Worm (Caenorhabditis elegans) whole organism, late embryonic: Measurements from ENCODE around the gene hsp-12.2.
A peak's percentile ranks its signal among the peaks of the same experiment; 100 is the strongest.

Experiments used
- F13H6.1 ChIP-seq: sonication (generic microtip); optimal IDR thresholded peaks from 2 replicates; lab custom pipeline; 2016; ENCODE audit warnings: missing genetic modification characterization, missing compliant biosample characterization
- K09A11.1 ChIP-seq: sonication (generic microtip); optimal IDR thresholded peaks from 2 replicates; lab custom pipeline; 2017; ENCODE audit warnings: antibody characterized with exemption, mild to moderate bottlenecking, missing genetic modification characterization, missing compliant biosample characterization; ENCODE audit not compliant: insufficient read depth
- T23F11.4 ChIP-seq: fragments of 200-800 bp; sonication (Bioruptor generic); optimal IDR thresholded peaks from 2 replicates; lab custom pipeline; 2018; ENCODE audit warnings: mild to moderate bottlenecking, missing genetic modification characterization, missing compliant biosample characterization
- Y22D7AL.16 ChIP-seq: sonication (generic microtip); optimal IDR thresholded peaks from 2 replicates; lab custom pipeline; 2016; ENCODE audit warnings: missing genetic modification characterization, missing compliant biosample characterization
- ceh-14 ChIP-seq: sonication (generic microtip); optimal IDR thresholded peaks from 2 replicates; lab custom pipeline; 2016; ENCODE audit warnings: missing genotype, missing genetic modification characterization, missing compliant biosample characterization
- ceh-18 ChIP-seq: sonication (generic microtip); optimal IDR thresholded peaks from 2 replicates; lab custom pipeline; 2016; ENCODE audit warnings: missing genetic modification characterization, missing compliant biosample characterization
- ceh-2 ChIP-seq: sonication (generic microtip); optimal IDR thresholded peaks from 2 replicates; lab custom pipeline; 2016; ENCODE audit warnings: missing genotype, missing genetic modification characterization, missing compliant biosample characterization
- ceh-22 ChIP-seq: sonication (generic microtip); optimal IDR thresholded peaks from 2 replicates; lab custom pipeline; 2017; ENCODE audit warnings: missing biosample characterization, missing genetic modification characterization
- ceh-30 ChIP-seq: fragments of 150-350 bp; optimal IDR thresholded peaks from 2 replicates; lab custom pipeline; 2014; ENCODE audit warnings: missing biosample characterization, missing genetic modification characterization
- ceh-31 ChIP-seq: sonication (generic microtip); optimal IDR thresholded peaks from 2 replicates; lab custom pipeline; 2016; ENCODE audit warnings: missing genetic modification characterization, missing compliant biosample characterization
- ceh-34 ChIP-seq: sonication (generic microtip); optimal IDR thresholded peaks from 2 replicates; lab custom pipeline; 2016; ENCODE audit warnings: mild to moderate bottlenecking, missing genetic modification characterization, missing compliant biosample characterization
- ceh-45 ChIP-seq: fragments of 200-800 bp; sonication (Bioruptor generic); IDR thresholded peaks from 2 replicates; pipeline ENCODE4 v1.3.6; 2022; ENCODE audit warnings: missing genetic modification reagents, missing genetic modification characterization, missing compliant biosample characterization
- ceh-48 ChIP-seq: sonication (generic microtip); optimal IDR thresholded peaks from 2 replicates; lab custom pipeline; 2016; ENCODE audit warnings: missing genetic modification characterization, inconsistent platforms, missing compliant biosample characterization
- ceh-6 ChIP-seq: fragments of 200-800 bp; sonication (Bioruptor generic); optimal IDR thresholded peaks from 2 replicates; lab custom pipeline; 2018; ENCODE audit warnings: mild to moderate bottlenecking, missing genetic modification characterization, missing compliant biosample characterization
- che-1 ChIP-seq: sonication (generic microtip); optimal IDR thresholded peaks from 2 replicates; lab custom pipeline; 2016; ENCODE audit warnings: mild to moderate bottlenecking, missing genetic modification characterization, missing compliant biosample characterization
- dve-1 ChIP-seq: sonication (generic microtip); optimal IDR thresholded peaks from 2 replicates; lab custom pipeline; 2017; ENCODE audit warnings: antibody characterized with exemption, mild to moderate bottlenecking, missing genetic modification characterization, missing compliant biosample characterization
- elt-2 ChIP-seq: sonication (generic microtip); optimal IDR thresholded peaks from 2 replicates; lab custom pipeline; 2016; ENCODE audit warnings: missing genetic modification reagents, missing genetic modification characterization, missing compliant biosample characterization
- elt-4 ChIP-seq: sonication (generic microtip); optimal IDR thresholded peaks from 2 replicates; lab custom pipeline; 2016; ENCODE audit warnings: missing genetic modification characterization, missing compliant biosample characterization
- ets-4 ChIP-seq: sonication (generic microtip); optimal IDR thresholded peaks from 2 replicates; lab custom pipeline; 2016; ENCODE audit warnings: missing genetic modification characterization, missing compliant biosample characterization
- fax-1 ChIP-seq: sonication (generic microtip); optimal IDR thresholded peaks from 2 replicates; lab custom pipeline; 2016; ENCODE audit warnings: missing genotype, missing genetic modification characterization, missing compliant biosample characterization
- gmeb-2 ChIP-seq: sonication (generic microtip); optimal IDR thresholded peaks from 2 replicates; lab custom pipeline; 2016; ENCODE audit warnings: missing genetic modification characterization, inconsistent platforms, missing compliant biosample characterization
- hlh-30 ChIP-seq: sonication (generic microtip); optimal IDR thresholded peaks from 2 replicates; lab custom pipeline; 2017; ENCODE audit warnings: antibody characterized with exemption, missing genetic modification characterization, missing compliant biosample characterization; ENCODE audit not compliant: insufficient read depth
- hlh-6 ChIP-seq: sonication (generic microtip); optimal IDR thresholded peaks from 2 replicates; lab custom pipeline; 2016; ENCODE audit warnings: missing genotype, missing genetic modification characterization, missing compliant biosample characterization
- lim-6 ChIP-seq: sonication (generic microtip); optimal IDR thresholded peaks from 2 replicates; lab custom pipeline; 2016; ENCODE audit warnings: missing genetic modification characterization, missing compliant biosample characterization
- lin-11 ChIP-seq: fragments of 200-800 bp; sonication (Bioruptor generic); optimal IDR thresholded peaks from 2 replicates; lab custom pipeline; 2018; ENCODE audit warnings: mild to moderate bottlenecking, missing genetic modification characterization, missing compliant biosample characterization
- nfya-1 ChIP-seq: sonication (generic microtip); optimal IDR thresholded peaks from 2 replicates; lab custom pipeline; 2017; ENCODE audit warnings: missing genetic modification characterization, mild to moderate bottlenecking, missing compliant biosample characterization, antibody characterized with exemption, moderate library complexity
- nhr-11 ChIP-seq: fragments of 150-350 bp; optimal IDR thresholded peaks from 2 replicates; lab custom pipeline; 2014; ENCODE audit warnings: missing biosample characterization, missing genetic modification characterization
- nhr-232 ChIP-seq: sonication (generic microtip); optimal IDR thresholded peaks from 2 replicates; lab custom pipeline; 2016; ENCODE audit warnings: missing genetic modification characterization, missing compliant biosample characterization
- npax-4 ChIP-seq: sonication (generic microtip); optimal IDR thresholded peaks from 2 replicates; lab custom pipeline; 2016; ENCODE audit warnings: missing genetic modification characterization, missing compliant biosample characterization
- odd-2 ChIP-seq: sonication (generic microtip); optimal IDR thresholded peaks from 2 replicates; lab custom pipeline; 2017; ENCODE audit warnings: antibody characterized with exemption, mild to moderate bottlenecking, missing genetic modification characterization, missing compliant biosample characterization
- pat-9 ChIP-seq: fragments of 200-800 bp; sonication (Bioruptor generic); optimal IDR thresholded peaks from 2 replicates; lab custom pipeline; 2018; ENCODE audit warnings: mild to moderate bottlenecking, missing genetic modification characterization, moderate library complexity, missing compliant biosample characterization
- pax-1 ChIP-seq: fragments of 150-350 bp; optimal IDR thresholded peaks from 2 replicates; lab custom pipeline; 2014; ENCODE audit warnings: missing biosample characterization, missing genetic modification characterization
- pha-2 ChIP-seq: sonication (generic microtip); optimal IDR thresholded peaks from 2 replicates; lab custom pipeline; 2017; ENCODE audit warnings: mild to moderate bottlenecking, missing genetic modification characterization, missing compliant biosample characterization
- pros-1 ChIP-seq: fragments of 150-350 bp; optimal IDR thresholded peaks from 2 replicates; lab custom pipeline; 2014; ENCODE audit warnings: missing biosample characterization, missing genetic modification reagents, missing genetic modification characterization
- rnt-1 ChIP-seq: sonication (generic microtip); optimal IDR thresholded peaks from 2 replicates; lab custom pipeline; 2016; ENCODE audit warnings: missing genetic modification characterization, missing compliant biosample characterization
- sdc-2 ChIP-seq: sonication (generic microtip); optimal IDR thresholded peaks from 2 replicates; lab custom pipeline; 2016; ENCODE audit warnings: missing genotype, missing genetic modification characterization, missing compliant biosample characterization
- sox-2 ChIP-seq: fragments of 200-800 bp; sonication (Bioruptor generic); IDR thresholded peaks from 2 replicates; pipeline ENCODE4 v1.3.6; 2022; ENCODE audit warnings: missing genetic modification reagents, missing genetic modification characterization, missing compliant biosample characterization
- sox-4 ChIP-seq: sonication (generic microtip); optimal IDR thresholded peaks from 2 replicates; lab custom pipeline; 2017; ENCODE audit warnings: mild to moderate bottlenecking, missing genetic modification characterization, inconsistent platforms, missing compliant biosample characterization
- syd-9 ChIP-seq: sonication (generic microtip); optimal IDR thresholded peaks from 2 replicates; lab custom pipeline; 2016; ENCODE audit warnings: mild to moderate bottlenecking, missing genetic modification characterization, moderate library complexity, missing compliant biosample characterization
- tbx-2 ChIP-seq: sonication (generic microtip); optimal IDR thresholded peaks from 2 replicates; lab custom pipeline; 2016; ENCODE audit warnings: missing genetic modification characterization, missing compliant biosample characterization
- tbx-7 ChIP-seq: sonication (generic microtip); optimal IDR thresholded peaks from 2 replicates; lab custom pipeline; 2016; ENCODE audit warnings: missing genotype, missing genetic modification characterization, missing compliant biosample characterization
- unc-3 ChIP-seq, 2 experiments: fragments of 200-800 bp in 1 of 2; sonication (Bioruptor generic) in 1 of 2; sonication (generic microtip) in 1 of 2; conservative IDR thresholded peaks in 1 of 2; optimal IDR thresholded peaks in 1 of 2; 2 replicates each; pipeline versions ENCODE4 v1.3.6 to Lab custom; 2016 to 2022; ENCODE audit warnings: missing compliant biosample characterization in 2 of 2, missing genetic modification characterization in 2 of 2, missing genetic modification reagents in 1 of 2
- unc-42 ChIP-seq: sonication (generic microtip); optimal IDR thresholded peaks from 2 replicates; lab custom pipeline; 2016; ENCODE audit warnings: missing genotype, missing genetic modification characterization, missing compliant biosample characterization
- unc-55 ChIP-seq: sonication (generic microtip); optimal IDR thresholded peaks from 2 replicates; lab custom pipeline; 2017; ENCODE audit warnings: missing biosample characterization, missing genetic modification reagents, missing genetic modification characterization
- unc-86 ChIP-seq: sonication (generic microtip); optimal IDR thresholded peaks from 2 replicates; lab custom pipeline; 2016; ENCODE audit warnings: missing genetic modification characterization, missing compliant biosample characterization
- zip-5 ChIP-seq: sonication (generic microtip); optimal IDR thresholded peaks from 2 replicates; lab custom pipeline; 2016; ENCODE audit warnings: missing genetic modification characterization, missing compliant biosample characterization

The hsp-12.2 gene

DNA sequence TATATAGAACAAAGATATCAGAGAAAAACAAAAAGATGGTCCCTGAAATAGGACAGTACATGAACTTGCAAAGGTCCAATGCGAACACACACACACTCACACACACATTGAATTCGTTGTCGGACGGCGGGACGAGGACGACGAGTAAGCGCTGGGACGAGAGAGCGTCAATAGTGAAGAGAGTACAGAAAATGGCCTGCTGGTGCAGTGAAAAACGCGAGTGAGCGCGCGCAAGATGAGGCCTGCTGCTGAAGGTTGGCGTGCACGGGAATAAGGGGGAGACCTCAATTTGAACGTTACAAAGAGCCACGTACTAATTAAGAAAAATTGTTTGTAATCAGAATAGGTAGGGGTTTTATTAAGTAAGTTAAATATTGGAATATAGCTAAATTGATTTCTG, 10.9 kb upstream of the hsp-12.2 start (continued):
- TF ChIP-seq hlh-6 (no peak), tbx-7 (tag; lab: Kevin White, UChicago) (no peak), pax-1 (tag; lab: Kevin White, UChicago) (no peak), ceh-6 (no peak), ceh-45 (GFP tag; lab: Robert Waterston, UW) (no peak), K09A11.1 (tag; lab: Kevin White, UChicago) (no peak), gmeb-2 (tag; lab: Kevin White, UChicago) (no peak), ceh-30 (tag; lab: Kevin White, UChicago) (no peak), che-1 (tag; lab: Kevin White, UChicago) (no peak), tbx-2 (tag; lab: Kevin White, UChicago) (peak; percentile 23), T23F11.4 (no peak), nhr-11 (tag; lab: Kevin White, UChicago) (no peak), lin-11 (tag; lab: Kevin White, UChicago) (no peak), F13H6.1 (tag; lab: Kevin White, UChicago) (no peak), syd-9 (peak; percentile 57), hlh-30 (tag; lab: Kevin White, UChicago) (peak; percentile 22), pros-1 (tag; lab: Kevin White, UChicago) (no peak), nhr-232 (no peak), unc-55 (no peak)

DNA sequence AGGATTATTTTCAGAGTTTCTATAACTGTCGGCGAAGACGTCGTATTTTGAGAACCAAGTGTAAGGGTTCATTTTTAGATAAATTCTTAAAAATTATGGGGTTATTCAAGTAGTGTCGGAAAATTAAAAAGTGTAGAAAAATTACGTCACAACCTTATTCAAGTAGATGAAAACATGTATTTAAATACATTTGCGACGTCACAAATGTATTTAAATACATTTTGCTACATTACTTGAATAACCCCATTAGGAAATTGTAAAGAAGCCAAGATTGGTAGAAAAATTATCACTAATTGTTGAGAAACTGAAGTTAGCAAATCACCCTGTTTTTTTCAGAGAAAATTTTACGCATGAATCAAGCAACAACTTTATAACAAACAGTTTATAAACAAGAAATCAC, 8.7 kb upstream of the hsp-12.2 start:
- no peak for TF ChIP-seq sox-2 (GFP tag; lab: Robert Waterston, UW)
- no peak for TF ChIP-seq unc-86 (tag; lab: Kevin White, UChicago)
- no peak for TF ChIP-seq ceh-22

DNA sequence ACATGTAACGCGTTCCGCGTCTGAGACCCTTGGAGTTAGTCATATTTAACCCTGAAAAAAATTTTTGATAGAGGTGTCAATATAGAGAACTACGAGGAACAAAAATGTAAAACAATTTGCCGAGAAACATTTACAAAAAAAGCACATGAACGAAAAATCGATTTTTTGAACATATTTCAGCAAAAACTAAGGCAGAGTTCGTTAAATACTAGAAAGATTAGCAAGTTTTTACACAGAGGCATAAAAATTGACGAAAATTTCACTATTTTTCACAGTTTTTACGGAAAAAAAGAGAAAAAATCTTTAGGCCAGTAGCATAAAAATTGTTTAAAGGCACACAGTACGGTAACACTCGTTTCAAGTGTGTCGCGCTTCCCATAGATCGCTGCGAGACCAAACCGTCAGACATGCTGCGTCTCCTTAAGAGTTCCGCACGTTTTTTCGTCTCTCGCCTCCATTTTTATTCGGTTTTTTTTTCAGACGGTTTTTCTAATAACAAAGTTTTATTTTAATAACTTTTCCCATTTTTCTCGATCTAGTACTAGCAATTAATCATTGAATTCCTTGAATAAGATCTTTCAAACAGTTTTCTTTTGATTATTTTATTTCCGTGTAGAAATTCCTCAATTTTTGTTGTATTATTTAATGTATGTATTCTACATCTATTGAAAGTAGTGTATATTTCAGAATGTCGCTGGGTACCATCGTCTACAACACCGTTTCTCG, 7.5 kb upstream of the hsp-12.2 start, which contains the start of the genes rpl-21 and C14B9.10:
Gene rpl-21 (minus strand): TSS at position 51 of the 726 bp plus-strand sequence.
Gene C14B9.10 (plus strand): TSS at position 676 of the 726 bp plus-strand sequence.
- no peak for TF ChIP-seq syd-9
- no peak for TF ChIP-seq sox-4
- TF ChIP-seq odd-2 (tag; lab: Kevin White, UChicago) = no peak
- TF ChIP-seq ceh-14 = no peak
- no peak for TF ChIP-seq ceh-2 (tag; lab: Kevin White, UChicago)
- TF ChIP-seq npax-4 = no peak
- TF ChIP-seq elt-4 (tag; lab: Kevin White, UChicago) = no peak
- no peak for TF ChIP-seq pat-9
- no peak for TF ChIP-seq ceh-34
- TF ChIP-seq ets-4 (tag; lab: Kevin White, UChicago) = no peak
- TF ChIP-seq nhr-232 = no peak
- peak; percentile 64 for TF ChIP-seq ceh-31 (tag; lab: Kevin White, UChicago)
- TF ChIP-seq nfya-1 (tag; lab: Kevin White, UChicago) = peak; percentile 92
- TF ChIP-seq hlh-30 (tag; lab: Kevin White, UChicago) = peak; percentile 46
- no peak for TF ChIP-seq Y22D7AL.16 (tag; lab: Kevin White, UChicago)
- TF ChIP-seq zip-5 (tag; lab: Kevin White, UChicago) = no peak
- peak; percentile 49 for TF ChIP-seq tbx-2 (tag; lab: Kevin White, UChicago)
- TF ChIP-seq ceh-18 (tag; lab: Kevin White, UChicago) = peak; percentile 27
- no peak for TF ChIP-seq ceh-48 (tag; lab: Kevin White, UChicago)
- no peak for TF ChIP-seq fax-1
- peak; percentile 28 for TF ChIP-seq dve-1 (tag; lab: Kevin White, UChicago)
- TF ChIP-seq unc-42 (tag; lab: Kevin White, UChicago) = peak; percentile 61
- no peak for TF ChIP-seq F13H6.1 (tag; lab: Kevin White, UChicago)
- TF ChIP-seq pha-2 (tag; lab: Kevin White, UChicago) = no peak
- TF ChIP-seq sdc-2 (tag; lab: Kevin White, UChicago) = no peak
- TF ChIP-seq unc-3 (GFP tag; conservative IDR thresholded peaks at IDR 0.05; lab: Robert Waterston, UW) = no peak
- TF ChIP-seq unc-3 (tag; optimal IDR thresholded peaks at IDR 0.05; lab: Kevin White, UChicago) = no peak
- TF ChIP-seq unc-55 = peak; percentile 73
- TF ChIP-seq lim-6 (tag; lab: Kevin White, UChicago) = no peak
- no peak for TF ChIP-seq rnt-1 (tag; lab: Kevin White, UChicago)
- TF ChIP-seq gmeb-2 (tag; lab: Kevin White, UChicago) = no peak
- TF ChIP-seq pros-1 (tag; lab: Kevin White, UChicago) = no peak
- TF ChIP-seq elt-2 (tag; lab: Kevin White, UChicago) = peak; percentile 23
